Fruit fly (Drosophila melanogaster) whole organism, wandering third instar larva: Measurements from ENCODE around the gene CG11756.

Experiments
- Dfd ChIP-seq: fragments of >200 bp; optimal IDR thresholded peaks from 2 replicates; lab custom pipeline; 2017; ENCODE audit warnings: missing biosample characterization, missing genetic modification characterization
- GATAd ChIP-seq: sonication (Bioruptor generic); optimal IDR thresholded peaks from 2 replicates; lab custom pipeline; 2016; ENCODE audit warnings: missing biosample characterization, missing genetic modification characterization
- Hr78 ChIP-seq: fragments of >200 bp; optimal IDR thresholded peaks from 2 replicates; lab custom pipeline; 2017; ENCODE audit warnings: missing biosample characterization, missing genetic modification characterization
- Myc ChIP-seq: fragments of >200 bp; optimal IDR thresholded peaks from 2 replicates; lab custom pipeline; 2017
- fru ChIP-seq: fragments of 200-800 bp; sonication (Bioruptor generic); optimal IDR thresholded peaks from 3 replicates; lab custom pipeline; 2016; ENCODE audit warnings: missing biosample characterization, mild to moderate bottlenecking, missing genetic modification characterization
- psq ChIP-seq: fragments of 200-800 bp; sonication (Bioruptor generic); optimal IDR thresholded peaks from 3 replicates; lab custom pipeline; 2017; ENCODE audit warnings: missing biosample characterization, mild to moderate bottlenecking, missing genetic modification characterization, moderate library complexity
- rgr ChIP-seq: fragments of 200-800 bp; sonication (Bioruptor generic); optimal IDR thresholded peaks from 3 replicates; lab custom pipeline; 2016; ENCODE audit warnings: missing biosample characterization, mild to moderate bottlenecking, missing genetic modification characterization

dm6 chrX:11385498-11385897 is 37.6 kb downstream of the CG11756 start:
- TF ChIP-seq Hr78 (GFP tag; lab: Kevin White, UChicago) (no peak), psq (GFP tag; lab: Kevin White, UChicago) (no peak), GATAd (GFP tag; lab: Kevin White, UChicago) (no peak), Myc (lab: Kevin White, UChicago) (no peak), Dfd (GFP tag; lab: Kevin White, UChicago) (no peak), rgr (GFP tag; lab: Kevin White, UChicago) (no peak), fru (GFP tag; lab: Kevin White, UChicago) (no peak)
